Fruit fly (Drosophila melanogaster) whole organism, prepupa: ENCODE data around the gene CG18476.

Experiments
- CG10631 ChIP-seq: fragments of 200-800 bp; sonication (Bioruptor generic); optimal IDR thresholded peaks from 2 replicates; lab custom pipeline; 2016; ENCODE audit warnings: missing biosample characterization, missing genetic modification characterization
- CG3919 ChIP-seq: fragments of 200-800 bp; sonication (Bioruptor generic); optimal IDR thresholded peaks from 3 replicates; lab custom pipeline; 2016; ENCODE audit warnings: missing biosample characterization, missing genetic modification characterization
- OdsH ChIP-seq: fragments of 200-800 bp; sonication (Bioruptor generic); optimal IDR thresholded peaks from 3 replicates; lab custom pipeline; 2016; ENCODE audit warnings: missing biosample characterization, missing genetic modification characterization
- acj6 ChIP-seq: fragments of 200-800 bp; sonication (Bioruptor generic); optimal IDR thresholded peaks from 3 replicates; lab custom pipeline; 2016; ENCODE audit warnings: missing biosample characterization, missing genetic modification characterization

DNA sequence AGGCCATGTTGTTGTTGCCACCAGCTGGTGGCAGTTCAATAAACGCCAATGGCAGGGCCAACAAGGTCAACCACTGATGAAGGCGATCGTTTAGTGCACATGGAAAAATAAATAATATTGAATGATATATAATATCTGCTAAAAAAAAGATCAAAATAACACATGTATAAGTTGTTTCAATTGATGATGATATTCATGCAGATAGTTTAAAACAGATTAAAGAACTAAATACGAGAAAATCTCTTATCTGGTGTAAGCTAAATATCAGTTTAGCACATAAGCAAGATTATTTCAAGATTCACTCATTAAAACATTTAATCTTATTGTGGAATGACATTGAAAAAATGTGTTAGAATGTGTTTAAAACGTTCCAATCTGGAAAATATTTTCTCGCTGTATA, 14.5 kb downstream of the CG18476 start:
- TF ChIP-seq OdsH (GFP tag; lab: Kevin White, UChicago) (peak; percentile 15), CG3919 (GFP tag; lab: Kevin White, UChicago) (peak; percentile 33), acj6 (GFP tag; lab: Kevin White, UChicago) (no peak), CG10631 (GFP tag; lab: Kevin White, UChicago) (no peak)
